Worm (Caenorhabditis elegans): ENCODE results near the gene C50F4.9.

C50F4.9 gene

DNA sequence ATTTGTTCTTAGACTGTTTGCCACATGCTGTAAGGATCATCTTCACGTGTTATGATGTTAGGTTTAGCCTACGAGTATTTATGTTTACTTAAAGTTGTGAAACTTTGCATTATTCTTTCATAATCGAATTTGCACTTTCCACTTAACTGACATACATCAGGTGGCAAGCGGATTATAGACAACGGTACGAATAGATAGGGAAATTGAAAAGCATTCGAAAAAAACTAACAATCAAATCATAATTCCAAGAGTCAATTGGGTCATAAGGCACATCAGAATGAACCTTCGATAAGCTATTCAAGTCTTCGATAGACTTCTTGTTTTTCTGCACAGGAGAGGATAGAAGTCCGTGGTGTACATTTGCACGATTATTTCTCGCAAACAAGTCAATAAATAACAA, 31.5 kb downstream of the C50F4.9 start:
- TF ChIP-seq unc-62 (GFP tag; optimal IDR thresholded peaks at IDR 0.05) (no peak), unc-55 (GFP tag; optimal IDR thresholded peaks at IDR 0.05) (no peak), sma-9 (GFP tag; optimal IDR thresholded peaks at IDR 0.05) (peak; percentile 44), sma-9 (tag; optimal IDR thresholded peaks at IDR 0.05) (no peak), nhr-11 (tag; optimal IDR thresholded peaks at IDR 0.05) (no peak), nhr-10 (tag; optimal IDR thresholded peaks at IDR 0.05) (no peak), fos-1 (tag; optimal IDR thresholded peaks at IDR 0.05) (peak; percentile 27)

- TF ChIP-seq crh-2 (tag; optimal IDR thresholded peaks at IDR 0.05) (peak; percentile 45), sma-9 (GFP tag; optimal IDR thresholded peaks at IDR 0.05) (peak; percentile 46), sma-9 (tag; optimal IDR thresholded peaks at IDR 0.05) (no peak), fos-1 (tag; optimal IDR thresholded peaks at IDR 0.05) (peak; percentile 35), nhr-25 (tag; optimal IDR thresholded peaks at IDR 0.05) (no peak)
Observed at ce11 chrV:9491440-9492160, 32.4 kb downstream of the C50F4.9 start, which contains the start of gene K06A4.7. Gene K06A4.7, minus strand, starts transcription at chrV:9491490.

DNA sequence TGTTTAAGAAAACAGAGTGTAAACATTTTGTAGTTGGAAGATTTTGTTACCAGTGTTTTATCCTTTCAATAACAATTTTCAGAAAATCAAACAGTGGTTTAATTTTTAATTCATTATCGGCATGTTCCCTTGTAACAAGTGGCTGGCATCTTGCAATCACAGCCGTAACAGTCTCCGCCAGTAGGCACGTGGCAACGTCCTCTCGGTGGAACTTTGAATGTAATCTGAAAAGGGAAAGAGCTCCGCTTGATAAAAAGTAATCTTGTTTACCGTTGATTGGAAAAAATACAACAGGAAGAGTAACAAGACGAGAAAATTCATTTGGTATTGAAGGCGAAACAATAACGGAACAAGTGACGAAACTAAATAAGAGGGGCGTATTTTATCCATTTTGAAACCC, 34.6 kb downstream of the C50F4.9 start, which contains the start of gene K06A4.10:
K06A4.10 (minus strand) TSS at position 390 of the 400 bp plus-strand sequence.
- TF ChIP-seq lin-11 (tag; optimal IDR thresholded peaks at IDR 0.05) (no peak), fos-1 (tag; optimal IDR thresholded peaks at IDR 0.05) (peak; percentile 28), dmd-4 (tag; optimal IDR thresholded peaks at IDR 0.05) (no peak), gmeb-1 (tag; optimal IDR thresholded peaks at IDR 0.05) (no peak)

DNA sequence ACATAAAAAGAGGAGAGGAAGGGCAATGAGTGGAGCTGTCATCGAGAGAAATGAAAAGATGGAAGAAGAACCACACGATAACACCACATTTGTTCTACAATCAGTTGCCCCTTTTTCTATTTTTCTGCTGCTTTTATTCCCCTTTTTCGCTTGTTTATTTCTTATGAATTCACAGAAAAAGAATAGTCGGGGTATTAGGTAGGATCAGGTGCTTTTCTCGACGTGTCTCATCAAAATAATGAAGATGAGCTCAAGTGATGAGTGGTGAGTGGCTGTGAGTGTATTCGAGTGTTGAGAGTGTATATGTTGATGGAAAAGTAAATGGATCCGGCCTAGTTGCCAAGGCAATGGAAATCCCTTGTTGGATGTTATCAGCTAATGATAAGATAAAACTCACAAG, 38.5 kb downstream of the C50F4.9 start:
- TF ChIP-seq elt-3 (tag; optimal IDR thresholded peaks at IDR 0.05) (no peak), nhr-10 (tag; optimal IDR thresholded peaks at IDR 0.05) (no peak), ztf-11 (tag; optimal IDR thresholded peaks at IDR 0.05) (no peak), aly-2 (tag; optimal IDR thresholded peaks at IDR 0.05) (no peak), R02D3.7 (tag; optimal IDR thresholded peaks at IDR 0.05) (no peak)

- TF ChIP-seq sma-3 (GFP tag; optimal IDR thresholded peaks at IDR 0.05): no peak
- no peak for TF ChIP-seq unc-62 (GFP tag; optimal IDR thresholded peaks at IDR 0.05)
- TF ChIP-seq skn-1 (tag; optimal IDR thresholded peaks at IDR 0.05): no peak
- no peak for TF ChIP-seq nhr-25 (tag; optimal IDR thresholded peaks at IDR 0.05)
- no peak for TF ChIP-seq lin-13 (GFP tag; optimal IDR thresholded peaks at IDR 0.05)
- TF ChIP-seq mdl-1 (tag; optimal IDR thresholded peaks at IDR 0.05): no peak
- TF ChIP-seq ZK546.5 (tag; optimal IDR thresholded peaks at IDR 0.05): no peak
- TF ChIP-seq ama-1 (optimal IDR thresholded peaks at IDR 0.05): no peak
- TF ChIP-seq lsy-2 (tag; optimal IDR thresholded peaks at IDR 0.05): no peak
- TF ChIP-seq blmp-1 (tag; optimal IDR thresholded peaks at IDR 0.05; ENCODE audit: insufficient read depth): no peak
Observed at ce11 chrV:9483738-9484256, 40.2 kb downstream of the C50F4.9 start, which contains the start of gene K06A4.2. Gene K06A4.2, plus strand, starts transcription at chrV:9484206.

- TF ChIP-seq lin-13 (GFP tag; optimal IDR thresholded peaks at IDR 0.05): no peak
- TF ChIP-seq nhr-6 (tag; optimal IDR thresholded peaks at IDR 0.05): no peak
- TF ChIP-seq unc-62 (GFP tag; optimal IDR thresholded peaks at IDR 0.05): no peak
- no peak for TF ChIP-seq sma-3 (GFP tag; optimal IDR thresholded peaks at IDR 0.05)
- TF ChIP-seq fos-1 (tag; optimal IDR thresholded peaks at IDR 0.05): no peak
- no peak for TF ChIP-seq alr-1 (tag; optimal IDR thresholded peaks at IDR 0.05)
- no peak for TF ChIP-seq nhr-237 (tag; optimal IDR thresholded peaks at IDR 0.05)
- no peak for TF ChIP-seq lsy-2 (tag; optimal IDR thresholded peaks at IDR 0.05)
- no peak for TF ChIP-seq aly-2 (tag; optimal IDR thresholded peaks at IDR 0.05)
- no peak for TF ChIP-seq elt-1 (tag; optimal IDR thresholded peaks at IDR 0.05)
- no peak for TF ChIP-seq Y55F3AM.14 (GFP tag; optimal IDR thresholded peaks at IDR 0.05)
- no peak for TF ChIP-seq nhr-25 (tag; optimal IDR thresholded peaks at IDR 0.05)
- TF ChIP-seq skn-1 (tag; optimal IDR thresholded peaks at IDR 0.05): no peak
Observed at ce11 chrV:9480566-9480965, 43.4 kb downstream of the C50F4.9 start, which contains the start of gene K06A4.6. Gene K06A4.6, minus strand, starts transcription at chrV:9480666.

Data from whole organism, L2 larva.